Worm (Caenorhabditis elegans) whole organism, late embryonic: ENCODE results near the gene cyp-31A3.
"Not testable (repeated sequence)": the region's sequence is repeated elsewhere in the genome, so short reads cannot be mapped to it uniquely, and the experiment has no call there.

Experiments
- C08G9.2 ChIP-seq: sonication (generic microtip); optimal IDR thresholded peaks from 2 replicates; lab custom pipeline; 2016; ENCODE audit warnings: mild to moderate bottlenecking, missing genetic modification characterization, moderate library complexity, missing compliant biosample characterization
- K02D7.2 ChIP-seq: sonication (generic microtip); optimal IDR thresholded peaks from 2 replicates; lab custom pipeline; 2017; ENCODE audit warnings: mild to moderate bottlenecking, missing genetic modification characterization, missing compliant biosample characterization
- K09A11.1 ChIP-seq: sonication (generic microtip); optimal IDR thresholded peaks from 2 replicates; lab custom pipeline; 2017; ENCODE audit warnings: antibody characterized with exemption, mild to moderate bottlenecking, missing genetic modification characterization, missing compliant biosample characterization; ENCODE audit not compliant: insufficient read depth
- ceh-14 ChIP-seq: sonication (generic microtip); optimal IDR thresholded peaks from 2 replicates; lab custom pipeline; 2016; ENCODE audit warnings: missing genotype, missing genetic modification characterization, missing compliant biosample characterization
- ceh-18 ChIP-seq: sonication (generic microtip); optimal IDR thresholded peaks from 2 replicates; lab custom pipeline; 2016; ENCODE audit warnings: missing genetic modification characterization, missing compliant biosample characterization
- ceh-24 ChIP-seq: sonication (generic microtip); optimal IDR thresholded peaks from 2 replicates; lab custom pipeline; 2016; ENCODE audit warnings: mild to moderate bottlenecking, missing genetic modification characterization, missing compliant biosample characterization
- ceh-30 ChIP-seq: fragments of 150-350 bp; optimal IDR thresholded peaks from 2 replicates; lab custom pipeline; 2014; ENCODE audit warnings: missing biosample characterization, missing genetic modification characterization
- ceh-31 ChIP-seq: sonication (generic microtip); optimal IDR thresholded peaks from 2 replicates; lab custom pipeline; 2016; ENCODE audit warnings: missing genetic modification characterization, missing compliant biosample characterization
- ceh-34 ChIP-seq: sonication (generic microtip); optimal IDR thresholded peaks from 2 replicates; lab custom pipeline; 2016; ENCODE audit warnings: mild to moderate bottlenecking, missing genetic modification characterization, missing compliant biosample characterization
- ceh-45 ChIP-seq: fragments of 200-800 bp; sonication (Bioruptor generic); IDR thresholded peaks from 2 replicates; pipeline ENCODE4 v1.3.6; 2022; ENCODE audit warnings: missing genetic modification reagents, missing genetic modification characterization, missing compliant biosample characterization
- ceh-6 ChIP-seq: fragments of 200-800 bp; sonication (Bioruptor generic); optimal IDR thresholded peaks from 2 replicates; lab custom pipeline; 2018; ENCODE audit warnings: mild to moderate bottlenecking, missing genetic modification characterization, missing compliant biosample characterization
- ceh-9 ChIP-seq: sonication (generic microtip); optimal IDR thresholded peaks from 2 replicates; lab custom pipeline; 2016; ENCODE audit warnings: mild to moderate bottlenecking, missing genetic modification characterization, inconsistent platforms, missing compliant biosample characterization
- che-1 ChIP-seq: sonication (generic microtip); optimal IDR thresholded peaks from 2 replicates; lab custom pipeline; 2016; ENCODE audit warnings: mild to moderate bottlenecking, missing genetic modification characterization, missing compliant biosample characterization
- dmd-4 ChIP-seq: sonication (generic microtip); optimal IDR thresholded peaks from 2 replicates; lab custom pipeline; 2016; ENCODE audit warnings: borderline replicate concordance, missing genetic modification characterization, missing compliant biosample characterization
- dve-1 ChIP-seq: sonication (generic microtip); optimal IDR thresholded peaks from 2 replicates; lab custom pipeline; 2017; ENCODE audit warnings: antibody characterized with exemption, mild to moderate bottlenecking, missing genetic modification characterization, missing compliant biosample characterization
- elt-2 ChIP-seq: sonication (generic microtip); optimal IDR thresholded peaks from 2 replicates; lab custom pipeline; 2016; ENCODE audit warnings: missing genetic modification reagents, missing genetic modification characterization, missing compliant biosample characterization
- elt-4 ChIP-seq: sonication (generic microtip); optimal IDR thresholded peaks from 2 replicates; lab custom pipeline; 2016; ENCODE audit warnings: missing genetic modification characterization, missing compliant biosample characterization
- ets-4 ChIP-seq: sonication (generic microtip); optimal IDR thresholded peaks from 2 replicates; lab custom pipeline; 2016; ENCODE audit warnings: missing genetic modification characterization, missing compliant biosample characterization
- fkh-10 ChIP-seq: fragments of 150-350 bp; optimal IDR thresholded peaks from 2 replicates; lab custom pipeline; 2014; ENCODE audit warnings: missing biosample characterization, missing genetic modification reagents, missing genetic modification characterization
- fkh-6 ChIP-seq: sonication (generic microtip); optimal IDR thresholded peaks from 2 replicates; lab custom pipeline; 2016; ENCODE audit warnings: missing genetic modification characterization, missing compliant biosample characterization
- gmeb-2 ChIP-seq: sonication (generic microtip); optimal IDR thresholded peaks from 2 replicates; lab custom pipeline; 2016; ENCODE audit warnings: missing genetic modification characterization, inconsistent platforms, missing compliant biosample characterization
- hlh-13 ChIP-seq: fragments of 200-800 bp; sonication (Bioruptor generic); optimal IDR thresholded peaks from 2 replicates; lab custom pipeline; 2018; ENCODE audit warnings: mild to moderate bottlenecking, missing genetic modification characterization, missing compliant biosample characterization
- hlh-15 ChIP-seq: sonication (generic microtip); optimal IDR thresholded peaks from 2 replicates; lab custom pipeline; 2016; ENCODE audit warnings: missing genetic modification characterization, missing compliant biosample characterization
- hlh-6 ChIP-seq: sonication (generic microtip); optimal IDR thresholded peaks from 2 replicates; lab custom pipeline; 2016; ENCODE audit warnings: missing genotype, missing genetic modification characterization, missing compliant biosample characterization
- hlh-8 ChIP-seq: sonication (generic microtip); optimal IDR thresholded peaks from 2 replicates; lab custom pipeline; 2016; ENCODE audit warnings: missing genotype, missing genetic modification characterization, missing compliant biosample characterization
- madf-2 ChIP-seq: sonication (generic microtip); optimal IDR thresholded peaks from 2 replicates; lab custom pipeline; 2017; ENCODE audit warnings: missing genetic modification characterization, missing compliant biosample characterization
- mec-3 ChIP-seq: sonication (generic microtip); optimal IDR thresholded peaks from 2 replicates; lab custom pipeline; 2016; ENCODE audit warnings: borderline replicate concordance, missing genetic modification characterization, missing compliant biosample characterization
- nfya-1 ChIP-seq: sonication (generic microtip); optimal IDR thresholded peaks from 2 replicates; lab custom pipeline; 2017; ENCODE audit warnings: missing genetic modification characterization, mild to moderate bottlenecking, missing compliant biosample characterization, antibody characterized with exemption, moderate library complexity
- nhr-11 ChIP-seq: fragments of 150-350 bp; optimal IDR thresholded peaks from 2 replicates; lab custom pipeline; 2014; ENCODE audit warnings: missing biosample characterization, missing genetic modification characterization
- nhr-232 ChIP-seq: sonication (generic microtip); optimal IDR thresholded peaks from 2 replicates; lab custom pipeline; 2016; ENCODE audit warnings: missing genetic modification characterization, missing compliant biosample characterization
- pax-1 ChIP-seq: fragments of 150-350 bp; optimal IDR thresholded peaks from 2 replicates; lab custom pipeline; 2014; ENCODE audit warnings: missing biosample characterization, missing genetic modification characterization
- pha-4 ChIP-seq: fragments of 150-350 bp; optimal IDR thresholded peaks from 2 replicates; lab custom pipeline; 2018; ENCODE audit warnings: missing biosample characterization, missing genetic modification reagents, missing genetic modification characterization
- ref-2 ChIP-seq: sonication (generic microtip); optimal IDR thresholded peaks from 2 replicates; lab custom pipeline; 2016; ENCODE audit warnings: missing genetic modification characterization, missing compliant biosample characterization
- sox-2 ChIP-seq: fragments of 200-800 bp; sonication (Bioruptor generic); IDR thresholded peaks from 2 replicates; pipeline ENCODE4 v1.3.6; 2022; ENCODE audit warnings: missing genetic modification reagents, missing genetic modification characterization, missing compliant biosample characterization
- sox-4 ChIP-seq: sonication (generic microtip); optimal IDR thresholded peaks from 2 replicates; lab custom pipeline; 2017; ENCODE audit warnings: mild to moderate bottlenecking, missing genetic modification characterization, inconsistent platforms, missing compliant biosample characterization
- tbx-2 ChIP-seq: sonication (generic microtip); optimal IDR thresholded peaks from 2 replicates; lab custom pipeline; 2016; ENCODE audit warnings: missing genetic modification characterization, missing compliant biosample characterization
- tbx-7 ChIP-seq: sonication (generic microtip); optimal IDR thresholded peaks from 2 replicates; lab custom pipeline; 2016; ENCODE audit warnings: missing genotype, missing genetic modification characterization, missing compliant biosample characterization
- unc-3 ChIP-seq, 2 experiments: fragments of 200-800 bp in 1 of 2; sonication (Bioruptor generic) in 1 of 2; sonication (generic microtip) in 1 of 2; conservative IDR thresholded peaks in 1 of 2; optimal IDR thresholded peaks in 1 of 2; 2 replicates each; pipeline versions ENCODE4 v1.3.6 to Lab custom; 2016 to 2022; ENCODE audit warnings: missing compliant biosample characterization in 2 of 2, missing genetic modification characterization in 2 of 2, missing genetic modification reagents in 1 of 2
- unc-42 ChIP-seq: sonication (generic microtip); optimal IDR thresholded peaks from 2 replicates; lab custom pipeline; 2016; ENCODE audit warnings: missing genotype, missing genetic modification characterization, missing compliant biosample characterization
- unc-55 ChIP-seq: sonication (generic microtip); optimal IDR thresholded peaks from 2 replicates; lab custom pipeline; 2017; ENCODE audit warnings: missing biosample characterization, missing genetic modification reagents, missing genetic modification characterization
- unc-86 ChIP-seq: sonication (generic microtip); optimal IDR thresholded peaks from 2 replicates; lab custom pipeline; 2016; ENCODE audit warnings: missing genetic modification characterization, missing compliant biosample characterization
- ztf-16 ChIP-seq: sonication (generic microtip); optimal IDR thresholded peaks from 2 replicates; lab custom pipeline; 2017; ENCODE audit warnings: missing genetic modification characterization, missing compliant biosample characterization

Gene cyp-31A3

DNA sequence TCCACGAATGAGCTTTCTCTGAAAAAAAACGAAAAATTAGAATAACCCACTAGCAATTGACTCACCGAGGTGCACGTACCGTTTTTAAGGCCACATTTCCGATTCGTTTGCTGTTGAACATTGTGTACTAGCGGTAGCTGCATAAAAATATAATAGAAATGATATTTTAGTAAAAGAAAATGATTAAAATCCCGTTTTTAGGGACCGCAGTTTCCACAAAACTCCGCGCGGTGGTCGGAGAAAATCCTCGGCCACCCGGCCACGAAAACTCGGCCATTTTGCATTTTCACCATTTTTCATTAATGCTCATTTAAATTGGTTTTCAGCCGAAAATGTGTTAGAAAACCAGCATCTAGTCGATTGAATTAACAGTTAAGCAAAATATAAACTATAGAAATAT is 48.5 kb upstream of the cyp-31A3 start, which contains the start of gene yars-2 (continued):
- no peak for TF ChIP-seq ceh-6 (GFP tag; lab: Kevin White, UChicago)
- no peak for TF ChIP-seq sox-4
- no peak for TF ChIP-seq mec-3 (tag; lab: Kevin White, UChicago)
- no peak for TF ChIP-seq K09A11.1
- no peak for TF ChIP-seq fkh-10 (GFP tag; lab: Kevin White, UChicago)
- TF ChIP-seq unc-55 (GFP tag; lab: Kevin White, UChicago): no peak
- TF ChIP-seq tbx-2 (tag; lab: Kevin White, UChicago): peak; percentile 73
- TF ChIP-seq gmeb-2 (tag; lab: Kevin White, UChicago): no peak
- TF ChIP-seq elt-4: no peak
- peak; percentile 31 for TF ChIP-seq elt-2 (tag; lab: Kevin White, UChicago)
- no peak for TF ChIP-seq pha-4 (tag; lab: Kevin White, UChicago)
- TF ChIP-seq ets-4: peak; percentile 59
- no peak for TF ChIP-seq dve-1 (tag; lab: Kevin White, UChicago)
- TF ChIP-seq ceh-9 (tag; lab: Kevin White, UChicago): no peak
- TF ChIP-seq madf-2 (tag; lab: Kevin White, UChicago): no peak
- no peak for TF ChIP-seq nhr-232 (tag; lab: Kevin White, UChicago)
- TF ChIP-seq che-1 (tag; lab: Kevin White, UChicago): no peak
- TF ChIP-seq tbx-7: peak; percentile 16
- TF ChIP-seq hlh-15 (tag; lab: Kevin White, UChicago): no peak
- TF ChIP-seq fkh-6 (tag; lab: Kevin White, UChicago): no peak
- no peak for TF ChIP-seq sox-2
- TF ChIP-seq nhr-11 (tag; lab: Kevin White, UChicago): no peak
- no peak for TF ChIP-seq K02D7.2 (tag; lab: Kevin White, UChicago)
- no peak for TF ChIP-seq ztf-16 (tag; lab: Kevin White, UChicago)
- TF ChIP-seq dmd-4 (tag; lab: Kevin White, UChicago): no peak
- no peak for TF ChIP-seq pax-1 (tag; lab: Kevin White, UChicago)
- no peak for TF ChIP-seq ceh-30 (tag; lab: Kevin White, UChicago)
- TF ChIP-seq ceh-34 (tag; lab: Kevin White, UChicago): no peak

DNA sequence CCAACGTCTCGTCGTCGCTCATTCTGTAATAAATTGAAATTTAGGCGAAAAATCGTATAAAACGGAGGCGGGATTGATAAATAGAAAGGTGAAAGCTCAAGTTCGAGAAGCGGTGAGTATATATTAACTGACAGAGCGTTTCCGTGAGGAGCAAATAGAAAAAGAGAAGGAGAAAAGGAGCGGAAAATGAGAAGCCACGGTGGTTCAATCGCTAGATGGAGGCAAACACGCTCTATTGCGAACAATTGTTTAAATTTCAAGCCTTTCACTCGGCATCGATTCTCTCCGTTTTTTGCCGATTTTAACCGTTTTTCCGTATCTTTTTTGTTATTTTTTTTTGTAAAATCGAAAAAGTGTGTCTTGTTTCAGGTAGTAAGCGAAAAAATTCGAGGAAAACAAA is 45.1 kb upstream of the cyp-31A3 start, which contains the start of gene miro-1:
Gene miro-1 (minus strand): TSS at position 23 of the 400 bp plus-strand sequence.
- TF ChIP-seq elt-2, ceh-24, hlh-6 (tag; lab: Kevin White, UChicago): not testable (repeated sequence)
- TF ChIP-seq, all 69 proteins: peak for 0; not testable (repeated sequence) for 69

DNA sequence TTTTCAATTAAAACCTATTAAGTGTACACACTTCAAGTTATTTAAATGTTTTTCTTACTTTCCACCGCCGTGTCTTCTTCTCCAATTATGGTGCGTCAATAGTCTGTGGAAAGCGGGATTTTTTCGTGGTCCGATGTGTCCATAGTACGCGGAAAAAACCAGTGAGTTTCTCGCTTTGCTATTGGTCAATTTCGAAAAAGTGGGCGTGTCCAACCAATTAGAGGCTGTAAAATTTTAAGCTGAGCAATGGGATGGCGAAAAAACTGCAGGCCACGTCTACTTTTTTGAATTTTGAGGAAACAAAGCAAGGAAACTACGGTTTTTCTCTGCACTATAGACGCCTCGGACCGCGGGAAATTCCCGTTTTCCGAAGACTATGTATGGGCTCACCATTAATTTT is 37.2 kb upstream of the cyp-31A3 start:
- peak; percentile 53 for TF ChIP-seq nfya-1
- TF ChIP-seq hlh-13: no peak

DNA sequence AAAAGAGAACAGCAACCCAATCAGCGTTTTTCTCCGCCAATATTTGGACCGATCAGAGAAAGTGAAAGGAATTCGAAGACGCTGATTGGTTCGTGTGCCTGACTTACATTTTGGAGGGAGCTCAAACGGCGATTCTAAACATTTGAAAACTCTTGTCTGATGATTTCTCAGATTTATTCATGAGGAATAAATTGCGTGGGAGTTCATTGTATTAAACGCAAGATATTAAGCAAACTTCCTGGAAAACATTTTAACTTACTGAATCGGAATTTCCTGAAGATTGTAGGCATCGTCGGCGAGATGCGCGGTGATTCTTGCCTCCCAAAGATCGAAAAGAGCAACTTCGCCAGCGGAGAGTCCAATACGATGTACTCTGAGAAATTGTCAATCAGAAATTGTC is 36.3 kb upstream of the cyp-31A3 start, which contains the start of gene K08F11.1:
Gene K08F11.1 (plus strand): TSS at position 301 of the 400 bp plus-strand sequence.
- TF ChIP-seq che-1 (tag; lab: Kevin White, UChicago) (no peak), nfya-1 (peak; percentile 4)

DNA sequence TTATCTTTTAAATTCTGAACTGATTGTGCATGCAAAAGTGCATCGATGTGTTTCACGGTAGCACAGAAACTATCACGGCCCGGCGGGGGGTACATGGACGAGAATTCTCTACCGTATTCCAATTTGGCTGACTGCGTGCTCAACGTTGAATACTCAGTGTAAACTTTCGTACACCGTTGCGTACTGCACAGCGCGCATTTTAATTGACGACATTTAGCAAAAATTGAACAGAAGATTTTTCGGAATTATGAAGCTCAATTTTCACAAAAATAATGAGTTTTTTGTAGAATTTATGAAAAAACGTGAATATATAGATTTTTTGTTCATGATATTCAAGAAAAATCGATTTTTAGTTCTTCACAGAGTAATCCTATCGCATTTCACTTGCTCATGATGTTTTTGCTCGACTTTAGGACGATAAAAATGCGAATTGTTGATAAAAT is 35.4 kb upstream of the cyp-31A3 start:
- TF ChIP-seq unc-42 (peak; percentile 63), ceh-14 (peak; percentile 73), unc-86 (tag; lab: Kevin White, UChicago) (peak; percentile 27), elt-2 (tag; lab: Kevin White, UChicago) (peak; percentile 23), ceh-31 (tag; lab: Kevin White, UChicago) (peak; percentile 75), ref-2 (tag; lab: Kevin White, UChicago) (peak; percentile 96), ceh-34 (tag; lab: Kevin White, UChicago) (peak; percentile 88), ets-4 (peak; percentile 28), nfya-1 (peak; percentile 47), sox-2 (peak; percentile 36; the same call in 1 of the 2 replicates), ceh-45 (GFP tag; lab: Robert Waterston, UW) (peak; percentile 43; the same call in 1 of the 2 replicates), tbx-7 (peak; percentile 32), hlh-8 (tag; lab: Kevin White, UChicago) (peak; percentile 40), ceh-18 (tag; lab: Kevin White, UChicago) (peak; percentile 59), C08G9.2 (peak; percentile 2), tbx-2 (tag; lab: Kevin White, UChicago) (peak; percentile 52), unc-3 (tag; optimal IDR thresholded peaks at IDR 0.05; lab: Kevin White, UChicago) (peak; percentile 46)
- not testable (repeated sequence) for TF ChIP-seq unc-3 (GFP tag; conservative IDR thresholded peaks at IDR 0.05; lab: Robert Waterston, UW)
